Worm (Caenorhabditis elegans) whole organism, early embryonic: ENCODE results near the gene mam-2.

ENCODE experiments used
- B0310.2 ChIP-seq: sonication (generic microtip); optimal IDR thresholded peaks from 2 replicates; lab custom pipeline; 2016; ENCODE audit warnings: mild to moderate bottlenecking, missing genetic modification characterization, missing compliant biosample characterization
- F13C5.2 ChIP-seq: sonication (generic microtip); optimal IDR thresholded peaks from 2 replicates; lab custom pipeline; 2017; ENCODE audit warnings: mild to moderate bottlenecking, missing genetic modification characterization, inconsistent platforms, missing compliant biosample characterization
- aly-1 ChIP-seq: sonication (generic microtip); optimal IDR thresholded peaks from 2 replicates; lab custom pipeline; 2016; ENCODE audit warnings: missing genetic modification characterization, missing compliant biosample characterization
- ama-1 ChIP-seq: fragments of 150-350 bp; optimal IDR thresholded peaks from 2 replicates; lab custom pipeline; 2014
- ceh-13 ChIP-seq: fragments of 200-800 bp; sonication (Bioruptor generic); optimal IDR thresholded peaks from 2 replicates; lab custom pipeline; 2018; ENCODE audit warnings: mild to moderate bottlenecking, missing genetic modification characterization, missing compliant biosample characterization
- ceh-36 ChIP-seq: sonication (generic microtip); optimal IDR thresholded peaks from 2 replicates; lab custom pipeline; 2016; ENCODE audit warnings: missing genetic modification characterization, inconsistent platforms, missing compliant biosample characterization
- ets-7 ChIP-seq: sonication (generic microtip); optimal IDR thresholded peaks from 2 replicates; lab custom pipeline; 2016; ENCODE audit warnings: missing genotype, missing genetic modification characterization, missing compliant biosample characterization
- flt-1 ChIP-seq: fragments of 200-800 bp; sonication (Bioruptor generic); IDR thresholded peaks from 2 replicates; pipeline ENCODE4 v1.3.6; 2022; ENCODE audit warnings: missing genetic modification characterization, missing compliant biosample characterization
- hmbx-1 ChIP-seq: sonication (generic microtip); optimal IDR thresholded peaks from 2 replicates; lab custom pipeline; 2016; ENCODE audit warnings: mild to moderate bottlenecking, missing genetic modification characterization, missing compliant biosample characterization
- hmg-4 ChIP-seq: fragments of 200-800 bp; sonication (Bioruptor generic); optimal IDR thresholded peaks from 2 replicates; lab custom pipeline; 2018; ENCODE audit warnings: mild to moderate bottlenecking, missing genetic modification characterization, missing compliant biosample characterization
- hnd-1 ChIP-seq: sonication (generic microtip); optimal IDR thresholded peaks from 2 replicates; lab custom pipeline; 2016; ENCODE audit warnings: missing genetic modification characterization, missing compliant biosample characterization
- pes-1 ChIP-seq: fragments of 200-800 bp; sonication (Bioruptor generic); IDR thresholded peaks from 2 replicates; pipeline ENCODE4 v1.3.6; 2022; ENCODE audit warnings: missing genetic modification reagents, missing genetic modification characterization, missing compliant biosample characterization
- scrt-1 ChIP-seq: fragments of 200-800 bp; sonication (Bioruptor generic); IDR thresholded peaks from 2 replicates; pipeline ENCODE4 v1.3.6; 2022; ENCODE audit warnings: missing genetic modification characterization, missing compliant biosample characterization
- sea-1 ChIP-seq: fragments of 200-800 bp; sonication (Bioruptor generic); conservative IDR thresholded peaks from 2 replicates; pipeline ENCODE4 v1.3.6; 2022; ENCODE audit warnings: missing genetic modification characterization, missing compliant biosample characterization
- tbx-11 ChIP-seq: fragments of 200-800 bp; sonication (Bioruptor generic); IDR thresholded peaks from 2 replicates; pipeline ENCODE4 v1.3.6; 2022; ENCODE audit warnings: missing genetic modification characterization, missing compliant biosample characterization
- tbx-37 ChIP-seq: fragments of 200-800 bp; sonication (Bioruptor generic); conservative IDR thresholded peaks from 2 replicates; pipeline ENCODE4 v1.3.6; 2022; ENCODE audit warnings: missing genetic modification reagents, missing genetic modification characterization, missing compliant biosample characterization
- tra-4 ChIP-seq: sonication (generic microtip); optimal IDR thresholded peaks from 2 replicates; lab custom pipeline; 2017; ENCODE audit warnings: missing genetic modification characterization, missing compliant biosample characterization

Gene mam-2

ce11 chrIV:10016977-10017376 lies 34.0 kb downstream of the mam-2 start, which contains the start of gene ent-7:
ent-7 (plus strand) TSS chrIV:10017277.
- no peak for TF ChIP-seq tbx-37 (GFP tag; lab: Robert Waterston, UW)
- no peak for TF ChIP-seq sea-1 (GFP tag; lab: Robert Waterston, UW)
- no peak for TF ChIP-seq F13C5.2 (tag; lab: Kevin White, UChicago)
- no peak for TF ChIP-seq aly-1
- no peak for TF ChIP-seq ceh-13 (GFP tag; lab: Kevin White, UChicago)
- TF ChIP-seq hmg-4 (GFP tag; lab: Kevin White, UChicago), result no peak
- no peak for TF ChIP-seq ets-7 (tag; lab: Kevin White, UChicago)
- no peak for TF ChIP-seq B0310.2 (tag; lab: Kevin White, UChicago)
- TF ChIP-seq flt-1, result no peak
- no peak for TF ChIP-seq pes-1 (GFP tag; lab: Robert Waterston, UW)
- TF ChIP-seq hmbx-1 (tag; lab: Kevin White, UChicago), result no peak
- TF ChIP-seq hnd-1, result no peak
- no peak for TF ChIP-seq ceh-36 (tag; lab: Kevin White, UChicago)
- TF ChIP-seq scrt-1, result no peak
- TF ChIP-seq ama-1 (lab: Kevin White, UChicago), result no peak
- TF ChIP-seq tra-4 (tag; lab: Kevin White, UChicago), result no peak
- TF ChIP-seq tbx-11 (GFP tag; lab: Robert Waterston, UW), result no peak

- TF ChIP-seq ets-7 (tag; lab: Kevin White, UChicago) (no peak), tbx-37 (GFP tag; lab: Robert Waterston, UW) (no peak), aly-1 (no peak), hmg-4 (GFP tag; lab: Kevin White, UChicago) (no peak), ceh-13 (GFP tag; lab: Kevin White, UChicago) (no peak), hnd-1 (no peak), scrt-1 (no peak), tbx-11 (GFP tag; lab: Robert Waterston, UW) (no peak), sea-1 (GFP tag; lab: Robert Waterston, UW) (no peak), F13C5.2 (tag; lab: Kevin White, UChicago) (no peak), ama-1 (lab: Kevin White, UChicago) (no peak), B0310.2 (tag; lab: Kevin White, UChicago) (no peak), tra-4 (tag; lab: Kevin White, UChicago) (no peak), pes-1 (GFP tag; lab: Robert Waterston, UW) (no peak), ceh-36 (tag; lab: Kevin White, UChicago) (no peak), hmbx-1 (tag; lab: Kevin White, UChicago) (no peak)
Observed at ce11 chrIV:10017633-10018032, 34.6 kb downstream of the mam-2 start, which contains the start of gene F44D12.2. F44D12.2 (minus strand) TSS chrIV:10017733.

- TF ChIP-seq hmbx-1 (tag; lab: Kevin White, UChicago), result no peak
- no peak for TF ChIP-seq tra-4 (tag; lab: Kevin White, UChicago)
- TF ChIP-seq scrt-1, result no peak
Observed at ce11 chrIV:10021283-10021682, 38.3 kb downstream of the mam-2 start, which contains the start of gene F44D12.19. F44D12.19 (plus strand) TSS chrIV:10021583.

- no peak for TF ChIP-seq pes-1 (GFP tag; lab: Robert Waterston, UW)
- TF ChIP-seq tra-4 (tag; lab: Kevin White, UChicago), result no peak
- no peak for TF ChIP-seq B0310.2 (tag; lab: Kevin White, UChicago)
- TF ChIP-seq scrt-1, result no peak
- no peak for TF ChIP-seq ets-7 (tag; lab: Kevin White, UChicago)
- no peak for TF ChIP-seq aly-1
- no peak for TF ChIP-seq F13C5.2 (tag; lab: Kevin White, UChicago)
- TF ChIP-seq ceh-13 (GFP tag; lab: Kevin White, UChicago), result no peak
- no peak for TF ChIP-seq tbx-37 (GFP tag; lab: Robert Waterston, UW)
- no peak for TF ChIP-seq hmbx-1 (tag; lab: Kevin White, UChicago)
- no peak for TF ChIP-seq hmg-4 (GFP tag; lab: Kevin White, UChicago)
- no peak for TF ChIP-seq sea-1 (GFP tag; lab: Robert Waterston, UW)
- TF ChIP-seq flt-1, result no peak
- no peak for TF ChIP-seq tbx-11 (GFP tag; lab: Robert Waterston, UW)
Observed at ce11 chrIV:10022991-10023390, 40.0 kb downstream of the mam-2 start, which contains the start of gene F44D12.8. F44D12.8 (plus strand) TSS chrIV:10023291.

ce11 chrIV:10026129-10026528 lies 43.1 kb downstream of the mam-2 start:
- TF ChIP-seq F13C5.2 (tag; lab: Kevin White, UChicago) (no peak), scrt-1 (no peak), aly-1 (no peak), hmbx-1 (tag; lab: Kevin White, UChicago) (no peak), tbx-37 (GFP tag; lab: Robert Waterston, UW) (no peak), ets-7 (tag; lab: Kevin White, UChicago) (no peak), ceh-36 (tag; lab: Kevin White, UChicago) (no peak), ama-1 (lab: Kevin White, UChicago) (no peak), hnd-1 (no peak), pes-1 (GFP tag; lab: Robert Waterston, UW) (no peak), sea-1 (GFP tag; lab: Robert Waterston, UW) (no peak), B0310.2 (tag; lab: Kevin White, UChicago) (no peak), hmg-4 (GFP tag; lab: Kevin White, UChicago) (no peak), flt-1 (no peak), tbx-11 (GFP tag; lab: Robert Waterston, UW) (no peak)

- TF ChIP-seq ceh-36 (tag; lab: Kevin White, UChicago) (no peak), tbx-37 (GFP tag; lab: Robert Waterston, UW) (no peak), ceh-13 (GFP tag; lab: Kevin White, UChicago) (no peak), scrt-1 (no peak), tra-4 (tag; lab: Kevin White, UChicago) (no peak), hmg-4 (GFP tag; lab: Kevin White, UChicago) (no peak), sea-1 (GFP tag; lab: Robert Waterston, UW) (no peak), B0310.2 (tag; lab: Kevin White, UChicago) (no peak), flt-1 (no peak), hmbx-1 (tag; lab: Kevin White, UChicago) (no peak), ama-1 (lab: Kevin White, UChicago) (no peak), pes-1 (GFP tag; lab: Robert Waterston, UW) (no peak), F13C5.2 (tag; lab: Kevin White, UChicago) (no peak), ets-7 (tag; lab: Kevin White, UChicago) (no peak), aly-1 (no peak), tbx-11 (GFP tag; lab: Robert Waterston, UW) (no peak), hnd-1 (no peak)
Observed at ce11 chrIV:10027566-10027965, 44.6 kb downstream of the mam-2 start, which contains the start of gene gipc-2. gipc-2 (minus strand) TSS chrIV:10027666.
